Worm (Caenorhabditis elegans) whole organism, L1 larva: Measurements from ENCODE around the gene F58F6.5.

ENCODE experiments used
- lsy-2 ChIP-seq, 2 experiments: fragments of 150-350 bp; optimal IDR thresholded peaks; 2 replicates each; lab custom pipeline; 2014; ENCODE audit warnings: missing biosample characterization in 2 of 2, missing genetic modification characterization in 2 of 2
- nhr-84 ChIP-seq: sonication (generic microtip); optimal IDR thresholded peaks from 2 replicates; lab custom pipeline; 2017; ENCODE audit warnings: missing biosample characterization, missing genetic modification characterization
- nhr-85 ChIP-seq: sonication (generic microtip); peaks from one replicate; lab custom pipeline; 2016; ENCODE audit warnings: missing genetic modification characterization, inconsistent platforms, missing compliant biosample characterization
- skn-1 ChIP-seq: fragments of 150-350 bp; optimal IDR thresholded peaks from 2 replicates; lab custom pipeline; 2014; ENCODE audit warnings: missing biosample characterization, missing genetic modification characterization
- swsn-7 ChIP-seq: sonication (generic microtip); optimal IDR thresholded peaks from 2 replicates; lab custom pipeline; 2016; ENCODE audit warnings: missing genetic modification characterization, missing compliant biosample characterization

ce11 chrIV:1389021-1389420, 45.5 kb downstream of the F58F6.5 start:
- TF ChIP-seq swsn-7 (tag; lab: Kevin White, UChicago) = peak; percentile 9
- TF ChIP-seq nhr-84 (tag; lab: Kevin White, UChicago) = no peak
- TF ChIP-seq nhr-85 (tag; lab: Kevin White, UChicago) = peak; percentile 89
- TF ChIP-seq lsy-2 (tag; optimal IDR thresholded peaks at IDR 0.05; lab: Kevin White, UChicago) = peak; percentile 22 to 25
- no peak for TF ChIP-seq skn-1 (tag; lab: Kevin White, UChicago)
